Worm (Caenorhabditis elegans) whole organism, midembryonic: ENCODE results near the gene AH10.4.

ENCODE experiments used
- T22C8.4 ChIP-seq: fragments of 200-800 bp; sonication (Bioruptor generic); IDR thresholded peaks from 2 replicates; pipeline ENCODE4 v1.3.6; 2022; ENCODE audit warnings: missing genetic modification characterization, missing compliant biosample characterization
- cog-1 ChIP-seq: sonication (generic microtip); optimal IDR thresholded peaks from 2 replicates; lab custom pipeline; 2016; ENCODE audit warnings: missing genetic modification characterization, missing compliant biosample characterization
- flt-1 ChIP-seq: fragments of 200-800 bp; sonication (Bioruptor generic); IDR thresholded peaks from 2 replicates; pipeline ENCODE4 v1.3.6; 2022; ENCODE audit warnings: missing genetic modification characterization, missing compliant biosample characterization
- klf-2 ChIP-seq: fragments of 200-800 bp; sonication (Bioruptor generic); conservative IDR thresholded peaks from 2 replicates; pipeline ENCODE4 v1.3.6; 2022; ENCODE audit warnings: missing genetic modification reagents, missing genetic modification characterization, missing compliant biosample characterization
- med-1 ChIP-seq: sonication (generic microtip); optimal IDR thresholded peaks from 2 replicates; lab custom pipeline; 2017; ENCODE audit warnings: missing genetic modification characterization, mild to moderate bottlenecking, missing compliant biosample characterization, antibody characterized with exemption, missing genetic modification reagents; ENCODE audit not compliant: insufficient read depth
- ref-1 ChIP-seq: fragments of 200-800 bp; sonication (Bioruptor generic); conservative IDR thresholded peaks from 2 replicates; pipeline ENCODE4 v1.3.6; 2022; ENCODE audit warnings: missing genetic modification reagents, missing genetic modification characterization, missing compliant biosample characterization
- tab-1 ChIP-seq: fragments of 200-800 bp; sonication (Bioruptor generic); IDR thresholded peaks from 2 replicates; pipeline ENCODE4 v1.3.6; 2022; ENCODE audit warnings: missing genetic modification characterization, missing compliant biosample characterization
- ztf-23 ChIP-seq: fragments of 200-800 bp; sonication (Bioruptor generic); IDR thresholded peaks from 2 replicates; pipeline ENCODE4 v1.3.6; 2022; ENCODE audit warnings: missing genetic modification reagents, missing genetic modification characterization, missing compliant biosample characterization
- ztf-29 ChIP-seq: fragments of 200-800 bp; sonication (Bioruptor generic); IDR thresholded peaks from 2 replicates; pipeline ENCODE4 v1.3.6; 2022; ENCODE audit warnings: missing genetic modification reagents, missing genetic modification characterization, missing compliant biosample characterization

The AH10.4 gene

ce11 chrV:14103970-14104369 lies 33.7 kb downstream of the AH10.4 start, which contains the start of gene D1086.9:
Gene D1086.9 (plus strand): TSS chrV:14104270.
- no peak for TF ChIP-seq flt-1
- TF ChIP-seq med-1 (GFP tag; lab: Kevin White, UChicago) = no peak
- no peak for TF ChIP-seq cog-1
- TF ChIP-seq T22C8.4 (GFP tag; lab: Robert Waterston, UW) = no peak
- no peak for TF ChIP-seq tab-1 (GFP tag; lab: Robert Waterston, UW)
- no peak for TF ChIP-seq klf-2

DNA sequence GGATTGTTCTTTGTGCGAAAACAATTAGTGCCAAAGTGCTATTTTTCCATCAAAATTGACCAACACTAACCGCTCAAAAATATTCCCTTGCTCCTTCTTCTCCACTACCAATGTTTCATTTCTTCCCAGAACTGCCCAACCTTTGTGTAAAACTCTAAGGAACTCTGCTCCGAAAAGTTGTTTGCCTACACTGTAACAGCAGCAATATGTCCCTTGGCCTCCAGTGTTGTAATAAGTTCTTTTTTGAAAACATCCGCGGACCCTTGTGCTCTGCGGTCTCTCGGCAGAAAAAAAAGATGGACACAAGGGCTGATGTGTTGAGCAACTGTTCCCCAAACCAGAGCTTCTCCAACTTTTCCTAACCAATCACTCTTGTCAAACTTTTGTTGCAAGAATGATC lies 36.8 kb downstream of the AH10.4 start, which contains the start of gene D1086.12:
Gene D1086.12, plus strand, starts transcription at position 301 of the 400 bp plus-strand sequence.
- TF ChIP-seq med-1 (GFP tag; lab: Kevin White, UChicago) = no peak
- TF ChIP-seq T22C8.4 (GFP tag; lab: Robert Waterston, UW) = no peak
- TF ChIP-seq flt-1 = no peak
- TF ChIP-seq ztf-23 (GFP tag; lab: Robert Waterston, UW) = no peak
- TF ChIP-seq cog-1 = no peak

ce11 chrV:14098519-14098918 lies 39.1 kb downstream of the AH10.4 start, which contains the start of the genes D1086.2 and D1086.1:
Gene D1086.2 (minus strand): TSS chrV:14098668.
Gene D1086.1 (plus strand): TSS chrV:14098858.
- TF ChIP-seq ztf-23 (GFP tag; lab: Robert Waterston, UW) (no peak), tab-1 (GFP tag; lab: Robert Waterston, UW) (no peak), ref-1 (GFP tag; lab: Robert Waterston, UW) (no peak)

- no peak for TF ChIP-seq T22C8.4 (GFP tag; lab: Robert Waterston, UW)
- no peak for TF ChIP-seq med-1 (GFP tag; lab: Kevin White, UChicago)
- no peak for TF ChIP-seq tab-1 (GFP tag; lab: Robert Waterston, UW)
- no peak for TF ChIP-seq flt-1
- no peak for TF ChIP-seq klf-2
- TF ChIP-seq ztf-29 = no peak
- no peak for TF ChIP-seq ztf-23 (GFP tag; lab: Robert Waterston, UW)
- TF ChIP-seq ref-1 (GFP tag; lab: Robert Waterston, UW) = no peak
- no peak for TF ChIP-seq cog-1
Observed at ce11 chrV:14097358-14097757, 40.3 kb downstream of the AH10.4 start.

- TF ChIP-seq cog-1 (no peak), T22C8.4 (GFP tag; lab: Robert Waterston, UW) (no peak)
Observed at ce11 chrV:14094953-14095352, 42.7 kb downstream of the AH10.4 start.

- no peak for TF ChIP-seq med-1 (GFP tag; lab: Kevin White, UChicago)
- TF ChIP-seq flt-1 = no peak
- no peak for TF ChIP-seq ztf-29
- TF ChIP-seq klf-2 = no peak
- no peak for TF ChIP-seq T22C8.4 (GFP tag; lab: Robert Waterston, UW)
- TF ChIP-seq cog-1 = no peak
Observed at ce11 chrV:14094546-14094945, 43.1 kb downstream of the AH10.4 start.

DNA sequence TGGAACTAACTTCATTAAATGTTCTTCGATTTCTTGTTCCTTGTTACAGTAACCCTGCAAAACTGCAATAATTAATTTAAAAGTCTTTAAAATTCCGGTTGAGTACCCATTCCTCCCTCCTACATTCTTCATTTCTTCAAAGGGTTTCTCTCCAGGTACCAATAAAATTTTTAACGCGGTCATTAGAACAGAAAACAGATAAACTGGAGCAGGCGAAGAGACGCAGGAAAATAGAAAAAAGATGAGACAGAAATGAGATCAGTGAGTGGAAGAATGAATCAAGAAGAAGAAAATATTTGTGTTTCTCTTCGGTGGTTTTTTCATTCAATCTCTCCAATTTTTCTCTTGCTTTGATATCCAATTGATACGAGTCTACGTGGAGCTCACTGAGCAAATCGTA lies 43.9 kb downstream of the AH10.4 start, which contains the start of gene D1086.8:
Gene D1086.8, plus strand, starts transcription at position 301 of the 400 bp plus-strand sequence.
- TF ChIP-seq med-1 (GFP tag; lab: Kevin White, UChicago) (no peak), T22C8.4 (GFP tag; lab: Robert Waterston, UW) (no peak), ref-1 (GFP tag; lab: Robert Waterston, UW) (no peak), ztf-23 (GFP tag; lab: Robert Waterston, UW) (no peak)

- TF ChIP-seq tab-1 (GFP tag; lab: Robert Waterston, UW) = no peak
- no peak for TF ChIP-seq klf-2
- no peak for TF ChIP-seq ref-1 (GFP tag; lab: Robert Waterston, UW)
- no peak for TF ChIP-seq cog-1
- TF ChIP-seq ztf-29 = no peak
- TF ChIP-seq ztf-23 (GFP tag; lab: Robert Waterston, UW) = no peak
- TF ChIP-seq flt-1 = no peak
- TF ChIP-seq med-1 (GFP tag; lab: Kevin White, UChicago) = no peak
- TF ChIP-seq T22C8.4 (GFP tag; lab: Robert Waterston, UW) = no peak
Observed at ce11 chrV:14092403-14092802, 45.3 kb downstream of the AH10.4 start, which contains the start of gene D1086.3. Gene D1086.3 (plus strand): TSS chrV:14092792.

- TF ChIP-seq klf-2 = no peak
- no peak for TF ChIP-seq cog-1
- TF ChIP-seq flt-1 = no peak
- no peak for TF ChIP-seq T22C8.4 (GFP tag; lab: Robert Waterston, UW)
- TF ChIP-seq ztf-23 (GFP tag; lab: Robert Waterston, UW) = no peak
- TF ChIP-seq ztf-29 = no peak
- no peak for TF ChIP-seq tab-1 (GFP tag; lab: Robert Waterston, UW)
- TF ChIP-seq ref-1 (GFP tag; lab: Robert Waterston, UW) = no peak
- no peak for TF ChIP-seq med-1 (GFP tag; lab: Kevin White, UChicago)
Observed at ce11 chrV:14090309-14090967, 47.2 kb downstream of the AH10.4 start, which contains the start of the genes D1086.5 and him-5. Gene D1086.5 (minus strand): TSS chrV:14090359. Gene him-5 (plus strand): TSS chrV:14090426.

ce11 chrV:14088051-14088450 lies 49.6 kb downstream of the AH10.4 start, which contains the start of gene D1086.19:
Gene D1086.19 (plus strand): TSS chrV:14088351.
- TF ChIP-seq ztf-29 (no peak), flt-1 (no peak), tab-1 (GFP tag; lab: Robert Waterston, UW) (no peak), ref-1 (GFP tag; lab: Robert Waterston, UW) (no peak), T22C8.4 (GFP tag; lab: Robert Waterston, UW) (no peak), ztf-23 (GFP tag; lab: Robert Waterston, UW) (no peak), klf-2 (no peak), med-1 (GFP tag; lab: Kevin White, UChicago) (no peak), cog-1 (no peak)
